Worm (Caenorhabditis elegans) whole organism, L1 larva: ENCODE results near the gene osm-11.
A peak's percentile ranks its signal among the peaks of the same experiment; 100 is the strongest.

Experiments
- C04F5.9 ChIP-seq: sonication (generic microtip); optimal IDR thresholded peaks from 2 replicates; lab custom pipeline; 2016; ENCODE audit warnings: missing genetic modification characterization, missing compliant biosample characterization
- C16A3.4 ChIP-seq: fragments of 150-350 bp; optimal IDR thresholded peaks from 2 replicates; lab custom pipeline; 2014; ENCODE audit warnings: missing biosample characterization, missing genetic modification characterization
- aly-2 ChIP-seq: fragments of 150-350 bp; optimal IDR thresholded peaks from 2 replicates; lab custom pipeline; 2014; ENCODE audit warnings: missing biosample characterization, missing genetic modification characterization
- ama-1 ChIP-seq: fragments of 150-350 bp; optimal IDR thresholded peaks from 2 replicates; lab custom pipeline; 2014
- blmp-1 ChIP-seq: fragments of 150-350 bp; optimal IDR thresholded peaks from 2 replicates; lab custom pipeline; 2014; ENCODE audit warnings: missing biosample characterization, missing genetic modification characterization
- ceh-63 ChIP-seq: fragments of 200-800 bp; sonication (Bioruptor generic); optimal IDR thresholded peaks from 2 replicates; lab custom pipeline; 2018; ENCODE audit warnings: mild to moderate bottlenecking, missing genetic modification characterization, missing compliant biosample characterization
- ceh-82 ChIP-seq, 3 experiments: fragments of 150-350 bp in 1 of 3; sonication (generic microtip) in 2 of 3; optimal IDR thresholded peaks; 2 replicates each; lab custom pipeline; 2014 to 2017; ENCODE audit warnings: missing biosample characterization in 3 of 3, missing genetic modification characterization in 3 of 3
- ceh-88 ChIP-seq: fragments of 200-800 bp; sonication (Bioruptor generic); IDR thresholded peaks from 2 replicates; pipeline ENCODE4 v1.3.6; 2022; ENCODE audit warnings: missing genetic modification characterization, missing compliant biosample characterization
- ces-1 ChIP-seq: fragments of 150-350 bp; optimal IDR thresholded peaks from 2 replicates; lab custom pipeline; 2014; ENCODE audit warnings: missing biosample characterization, missing genetic modification reagents, missing genetic modification characterization
- dsc-1 ChIP-seq: sonication (generic microtip); optimal IDR thresholded peaks from 2 replicates; lab custom pipeline; 2016; ENCODE audit warnings: mild to moderate bottlenecking, missing genetic modification characterization, missing compliant biosample characterization
- efl-1 ChIP-seq, 4 experiments: fragments of 150-350 bp; optimal IDR thresholded peaks in 3 of 4; peaks in 1 of 4; 1 replicate in 1 of 4; 2 replicates in 3 of 4; lab custom pipeline; 2014; ENCODE audit warnings: missing biosample characterization in 2 of 4, missing genetic modification characterization in 2 of 4, missing genetic modification reagents in 2 of 4
- efl-3 ChIP-seq: fragments of 200-800 bp; sonication (Bioruptor generic); optimal IDR thresholded peaks from 2 replicates; lab custom pipeline; 2018; ENCODE audit warnings: mild to moderate bottlenecking, missing genetic modification characterization, missing compliant biosample characterization
- egl-13 ChIP-seq: sonication (generic microtip); optimal IDR thresholded peaks from 2 replicates; lab custom pipeline; 2016; ENCODE audit warnings: missing genotype, missing genetic modification reagents, missing genetic modification characterization, missing compliant biosample characterization
- egl-27 ChIP-seq, 2 experiments: fragments of 150-350 bp in 1 of 2; sonication (generic microtip); optimal IDR thresholded peaks; 3 replicates each; lab custom pipeline; 2017 to 2018; ENCODE audit warnings: missing biosample characterization in 2 of 2, missing genetic modification characterization in 2 of 2, missing genetic modification reagents in 2 of 2
- elt-2 ChIP-seq: sonication (generic microtip); optimal IDR thresholded peaks from 2 replicates; lab custom pipeline; 2016; ENCODE audit warnings: missing genetic modification characterization, mild to moderate bottlenecking, inconsistent platforms, missing compliant biosample characterization, missing genetic modification reagents
- fkh-10 ChIP-seq: sonication (generic microtip); optimal IDR thresholded peaks from 2 replicates; lab custom pipeline; 2017; ENCODE audit warnings: missing biosample characterization, missing genetic modification reagents, missing genetic modification characterization
- fos-1 ChIP-seq: fragments of 150-350 bp; optimal IDR thresholded peaks from 2 replicates; lab custom pipeline; 2014; ENCODE audit warnings: missing biosample characterization, missing genetic modification characterization
- grh-1 ChIP-seq: fragments of 200-800 bp; sonication (Bioruptor generic); IDR thresholded peaks from 2 replicates; pipeline ENCODE4 v1.3.6; 2022; ENCODE audit warnings: missing genetic modification reagents, missing genetic modification characterization, missing compliant biosample characterization
- hlh-17 ChIP-seq: fragments of 200-800 bp; sonication (Bioruptor generic); optimal IDR thresholded peaks from 2 replicates; lab custom pipeline; 2018; ENCODE audit warnings: missing genetic modification characterization, mild to moderate bottlenecking, missing compliant biosample characterization, moderate library complexity, borderline replicate concordance
- hpl-2 ChIP-seq: fragments of 150-350 bp; optimal IDR thresholded peaks from 2 replicates; lab custom pipeline; 2014; ENCODE audit warnings: missing biosample characterization, missing genetic modification reagents, missing genetic modification characterization
- irx-1 ChIP-seq: sonication (generic microtip); optimal IDR thresholded peaks from 2 replicates; lab custom pipeline; 2016; ENCODE audit warnings: missing genetic modification characterization, missing compliant biosample characterization
- jun-1 ChIP-seq: fragments of 150-350 bp; optimal IDR thresholded peaks from 2 replicates; lab custom pipeline; 2014; ENCODE audit warnings: missing biosample characterization, missing genetic modification reagents, missing genetic modification characterization
- lin-13 ChIP-seq: fragments of 150-350 bp; optimal IDR thresholded peaks from 2 replicates; lab custom pipeline; 2014; ENCODE audit warnings: missing biosample characterization, missing genetic modification reagents, missing genetic modification characterization
- lin-14 ChIP-seq: fragments of 200-800 bp; sonication (Bioruptor generic); optimal IDR thresholded peaks from 2 replicates; lab custom pipeline; 2018; ENCODE audit warnings: mild to moderate bottlenecking, missing genetic modification characterization, moderate library complexity, missing compliant biosample characterization
- lir-3 ChIP-seq: sonication (generic microtip); optimal IDR thresholded peaks from 2 replicates; lab custom pipeline; 2016; ENCODE audit warnings: mild to moderate bottlenecking, missing genetic modification characterization, moderate library complexity, missing compliant biosample characterization; ENCODE audit not compliant: poor library complexity
- lsy-2 ChIP-seq, 2 experiments: fragments of 150-350 bp; optimal IDR thresholded peaks; 2 replicates each; lab custom pipeline; 2014; ENCODE audit warnings: missing biosample characterization in 2 of 2, missing genetic modification characterization in 2 of 2
- nhr-19 ChIP-seq: fragments of 200-800 bp; sonication (Bioruptor generic); conservative IDR thresholded peaks from 2 replicates; pipeline ENCODE4 v1.3.6; 2022; ENCODE audit warnings: missing genetic modification characterization, missing compliant biosample characterization
- nhr-20 ChIP-seq: sonication (generic microtip); optimal IDR thresholded peaks from 2 replicates; lab custom pipeline; 2016; ENCODE audit warnings: mild to moderate bottlenecking, missing genetic modification characterization, missing compliant biosample characterization
- nhr-237 ChIP-seq: fragments of 150-350 bp; optimal IDR thresholded peaks from 2 replicates; lab custom pipeline; 2014; ENCODE audit warnings: missing biosample characterization, missing genetic modification characterization
- nhr-47 ChIP-seq: sonication (generic microtip); optimal IDR thresholded peaks from 2 replicates; lab custom pipeline; 2016; ENCODE audit warnings: mild to moderate bottlenecking, missing genetic modification characterization, moderate library complexity, missing compliant biosample characterization
- nhr-71 ChIP-seq: sonication (generic microtip); optimal IDR thresholded peaks from 2 replicates; lab custom pipeline; 2016; ENCODE audit warnings: mild to moderate bottlenecking, missing genetic modification characterization, moderate library complexity, missing compliant biosample characterization
- nhr-77 ChIP-seq: fragments of 150-350 bp; optimal IDR thresholded peaks from 2 replicates; lab custom pipeline; 2014; ENCODE audit warnings: missing biosample characterization, missing genetic modification characterization
- nhr-84 ChIP-seq: sonication (generic microtip); optimal IDR thresholded peaks from 2 replicates; lab custom pipeline; 2017; ENCODE audit warnings: missing biosample characterization, missing genetic modification characterization
- nhr-85 ChIP-seq: sonication (generic microtip); peaks from one replicate; lab custom pipeline; 2016; ENCODE audit warnings: missing genetic modification characterization, inconsistent platforms, missing compliant biosample characterization
- pag-3 ChIP-seq: sonication (generic microtip); optimal IDR thresholded peaks from 2 replicates; lab custom pipeline; 2017; ENCODE audit warnings: missing genetic modification characterization, mild to moderate bottlenecking, missing compliant biosample characterization, antibody characterized with exemption, borderline replicate concordance; ENCODE audit not compliant: insufficient read depth
- pax-3 ChIP-seq: fragments of 200-800 bp; sonication (Bioruptor generic); optimal IDR thresholded peaks from 2 replicates; lab custom pipeline; 2018; ENCODE audit warnings: mild to moderate bottlenecking, missing genetic modification characterization, moderate library complexity, missing compliant biosample characterization
- pqm-1 ChIP-seq: sonication (generic microtip); optimal IDR thresholded peaks from 3 replicates; lab custom pipeline; 2017; ENCODE audit warnings: missing biosample characterization, missing genetic modification characterization
- rnt-1 ChIP-seq: sonication (generic microtip); optimal IDR thresholded peaks from 2 replicates; lab custom pipeline; 2016; ENCODE audit warnings: mild to moderate bottlenecking, missing genetic modification characterization, moderate library complexity, missing compliant biosample characterization
- skn-1 ChIP-seq: fragments of 150-350 bp; optimal IDR thresholded peaks from 2 replicates; lab custom pipeline; 2014; ENCODE audit warnings: missing biosample characterization, missing genetic modification characterization
- snu-23 ChIP-seq: sonication (generic microtip); optimal IDR thresholded peaks from 2 replicates; lab custom pipeline; 2016; ENCODE audit warnings: missing genetic modification characterization, missing compliant biosample characterization
- swsn-7 ChIP-seq: sonication (generic microtip); optimal IDR thresholded peaks from 2 replicates; lab custom pipeline; 2016; ENCODE audit warnings: missing genetic modification characterization, missing compliant biosample characterization
- tbx-2 ChIP-seq: sonication (generic microtip); optimal IDR thresholded peaks from 2 replicates; lab custom pipeline; 2016; ENCODE audit warnings: missing genetic modification characterization, missing compliant biosample characterization
- unc-130 ChIP-seq: fragments of 150-350 bp; optimal IDR thresholded peaks from 2 replicates; lab custom pipeline; 2017; ENCODE audit warnings: missing biosample characterization, missing genetic modification characterization, inconsistent platforms
- unc-62 ChIP-seq: fragments of 150-350 bp; optimal IDR thresholded peaks from 2 replicates; lab custom pipeline; 2014; ENCODE audit warnings: missing biosample characterization, missing genetic modification reagents, missing genetic modification characterization
- unc-86 ChIP-seq: sonication (generic microtip); optimal IDR thresholded peaks from 2 replicates; lab custom pipeline; 2016; ENCODE audit warnings: missing genetic modification characterization, missing compliant biosample characterization
- unc-98 ChIP-seq: fragments of 200-800 bp; sonication (Bioruptor generic); IDR thresholded peaks from 2 replicates; pipeline ENCODE4 v1.3.6; 2022; ENCODE audit warnings: missing genetic modification characterization, missing compliant biosample characterization
- xbp-1 ChIP-seq: sonication (generic microtip); optimal IDR thresholded peaks from 2 replicates; lab custom pipeline; 2016; ENCODE audit warnings: missing genetic modification characterization, missing compliant biosample characterization
- zag-1 ChIP-seq: fragments of 150-350 bp; optimal IDR thresholded peaks from 2 replicates; lab custom pipeline; 2014; ENCODE audit warnings: missing biosample characterization, missing genetic modification characterization
- zip-4 ChIP-seq: fragments of 200-800 bp; sonication (Bioruptor generic); optimal IDR thresholded peaks from 2 replicates; lab custom pipeline; 2018; ENCODE audit warnings: mild to moderate bottlenecking, missing genetic modification characterization, moderate library complexity, missing compliant biosample characterization

The osm-11 gene

DNA sequence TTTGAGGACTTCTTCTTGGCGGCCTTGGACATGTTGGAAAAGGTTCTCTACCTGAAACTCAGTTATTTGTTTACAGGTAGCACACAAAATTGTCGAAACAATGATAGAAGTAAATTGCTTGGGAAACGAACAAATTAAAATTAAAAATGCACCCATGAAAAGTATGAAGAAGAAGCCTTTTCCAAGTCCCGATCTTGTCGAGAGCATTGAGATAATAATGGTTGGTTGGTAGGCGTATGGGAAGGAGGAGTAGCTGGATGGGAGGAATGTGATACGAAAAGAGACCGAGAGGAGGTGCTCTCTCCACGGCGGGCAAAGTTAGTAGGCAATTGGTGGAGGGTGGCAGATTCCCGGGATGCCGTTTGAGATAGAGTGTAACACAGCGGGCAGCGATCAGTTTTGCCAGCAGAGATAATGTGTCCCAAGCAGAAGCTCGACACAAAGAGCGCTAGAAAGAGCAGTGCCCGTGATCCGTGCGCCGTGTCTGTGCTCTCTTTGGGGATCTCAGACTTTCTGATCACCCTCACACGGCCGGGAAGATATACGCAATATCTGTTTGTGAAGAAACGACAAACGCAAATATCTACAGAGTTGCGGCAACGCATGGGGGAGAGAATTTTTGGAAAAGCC is 35.3 kb upstream of the osm-11 start, which contains the start of gene mlc-2:
mlc-2 (minus strand) TSS at position 51 of the 630 bp plus-strand sequence.
- TF ChIP-seq jun-1 (tag; lab: Kevin White, UChicago) (no peak), nhr-84 (tag; lab: Kevin White, UChicago) (no peak), egl-13 (tag; lab: Kevin White, UChicago) (no peak), xbp-1 (tag; lab: Kevin White, UChicago) (peak; percentile 9), lin-14 (GFP tag; lab: Kevin White, UChicago) (peak; percentile 79), snu-23 (GFP tag; lab: Kevin White, UChicago) (peak; percentile 55), pag-3 (tag; lab: Kevin White, UChicago) (peak; percentile 96), nhr-85 (tag; lab: Kevin White, UChicago) (no peak), hlh-17 (GFP tag; lab: Kevin White, UChicago) (no peak), dsc-1 (tag; lab: Kevin White, UChicago) (peak; percentile 67), ama-1 (no peak), rnt-1 (tag; lab: Kevin White, UChicago) (peak; percentile 71), nhr-237 (tag; lab: Kevin White, UChicago) (no peak), hpl-2 (no peak), ces-1 (GFP tag; lab: Kevin White, UChicago) (no peak), swsn-7 (tag; lab: Kevin White, UChicago) (peak; percentile 28), irx-1 (tag; lab: Kevin White, UChicago) (no peak), skn-1 (no peak), nhr-20 (tag; lab: Kevin White, UChicago) (peak; percentile 57), tbx-2 (tag; lab: Kevin White, UChicago) (peak; percentile 52), blmp-1 (no peak), lsy-2 (tag; optimal IDR thresholded peaks at IDR 0.05; lab: Kevin White, UChicago) (peak in 1 of 2 experiments; percentile 41), unc-86 (no peak), aly-2 (tag; lab: Kevin White, UChicago) (no peak), egl-27 (tag; optimal IDR thresholded peaks at IDR 0.05; lab: Kevin White, UChicago) (no peak), unc-62 (no peak), ceh-82 (tag; optimal IDR thresholded peaks at IDR 0.05; lab: Kevin White, UChicago) (no peak), fkh-10 (GFP tag; lab: Kevin White, UChicago) (no peak), lir-3 (no peak), zip-4 (GFP tag; lab: Kevin White, UChicago) (no peak), unc-98 (no peak), nhr-19 (peak; percentile 65), nhr-77 (tag; lab: Kevin White, UChicago) (peak; percentile 35), pax-3 (no peak), nhr-71 (tag; lab: Kevin White, UChicago) (peak; percentile 82), grh-1 (GFP tag; lab: Robert Waterston, UW) (no peak), unc-130 (tag; lab: Kevin White, UChicago) (peak; percentile 3), nhr-47 (tag; lab: Kevin White, UChicago) (peak; percentile 20)

DNA sequence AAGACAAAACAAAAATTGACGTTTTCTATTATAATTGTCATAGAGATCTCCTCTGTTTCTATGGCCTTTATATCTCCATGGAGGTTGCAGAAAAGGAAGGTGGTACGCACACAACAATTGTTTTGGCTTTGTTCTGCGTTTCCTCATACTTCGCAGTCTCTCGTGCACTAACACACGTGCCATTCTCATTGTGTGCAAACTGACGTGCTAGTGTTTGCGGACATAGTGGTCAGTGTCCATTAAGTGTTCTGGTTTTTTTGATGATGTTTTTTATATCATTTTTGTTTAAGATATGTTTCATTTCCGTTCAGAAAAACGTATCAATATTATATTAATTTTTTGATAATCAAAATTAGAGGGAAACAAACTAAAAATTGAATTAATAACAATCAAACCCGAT is 30.0 kb upstream of the osm-11 start, which contains the start of gene C36E6.2:
C36E6.2 (plus strand) TSS at position 261 of the 400 bp plus-strand sequence.
- TF ChIP-seq nhr-20 (tag; lab: Kevin White, UChicago) (peak; percentile 85), lin-14 (GFP tag; lab: Kevin White, UChicago) (peak; percentile 94), nhr-47 (tag; lab: Kevin White, UChicago) (peak; percentile 82), ceh-88 (GFP tag; lab: Robert Waterston, UW) (no peak), lin-13 (GFP tag; lab: Kevin White, UChicago) (peak; percentile 54), fkh-10 (GFP tag; lab: Kevin White, UChicago) (peak; percentile 30), lsy-2 (tag; optimal IDR thresholded peaks at IDR 0.05; lab: Kevin White, UChicago) (peak; percentile 72 to 76), zip-4 (GFP tag; lab: Kevin White, UChicago) (no peak), C16A3.4 (tag; lab: Kevin White, UChicago) (peak; percentile 73), elt-2 (tag; lab: Kevin White, UChicago) (no peak), irx-1 (tag; lab: Kevin White, UChicago) (peak; percentile 70), pqm-1 (tag; lab: Kevin White, UChicago) (no peak), ceh-63 (GFP tag; lab: Kevin White, UChicago) (no peak), blmp-1 (peak; percentile 82), fos-1 (tag; lab: Kevin White, UChicago) (peak; percentile 46), rnt-1 (tag; lab: Kevin White, UChicago) (peak; percentile 85), efl-1 (optimal IDR thresholded peaks at IDR 0.05; lab: Kevin White, UChicago) (peak; percentile 61 to 70), efl-1 (GFP tag; optimal IDR thresholded peaks at IDR 0.05 in 1 of 2; lab: Kevin White, UChicago) (peak; percentile 52 to 92), unc-86 (peak; percentile 73), C04F5.9 (tag; lab: Kevin White, UChicago) (peak; percentile 51), zag-1 (no peak), ama-1 (no peak), unc-62 (no peak), efl-3 (GFP tag; lab: Kevin White, UChicago) (no peak), pag-3 (tag; lab: Kevin White, UChicago) (peak; percentile 96)
